Worm (Caenorhabditis elegans) whole organism, L2 larva: ENCODE results near the gene Y1A5A.1.
A peak's percentile ranks its signal among the peaks of the same experiment; 100 is the strongest.

Experiments used
- lsy-2 ChIP-seq, 2 experiments: fragments of 150-350 bp in 1 of 2; sonication (generic microtip) in 1 of 2; optimal IDR thresholded peaks; 2 replicates each; lab custom pipeline; 2014 to 2017; ENCODE audit warnings: missing biosample characterization in 2 of 2, missing genetic modification characterization in 2 of 2
- zag-1 ChIP-seq: fragments of 150-350 bp; optimal IDR thresholded peaks from 2 replicates; lab custom pipeline; 2014; ENCODE audit warnings: missing biosample characterization, missing genetic modification characterization

DNA sequence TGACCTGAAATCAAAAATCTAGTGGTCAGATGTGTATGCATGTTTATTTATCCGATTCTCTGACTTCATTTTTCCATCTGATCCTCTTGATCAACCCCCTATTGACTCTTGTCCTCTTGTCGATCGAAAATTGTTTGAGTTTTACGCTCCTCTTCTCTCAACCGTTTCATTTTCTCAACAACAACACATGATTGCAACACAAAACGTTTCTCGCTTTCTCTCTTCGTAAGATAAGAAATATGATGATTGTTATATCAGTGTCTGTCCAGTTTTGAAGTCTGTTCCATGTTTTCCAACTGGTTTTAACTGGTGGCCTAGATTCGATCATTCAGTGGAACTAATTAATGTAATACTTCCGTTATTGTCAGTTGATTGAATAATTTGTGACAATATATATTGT lies 34.4 kb downstream of the Y1A5A.1 start:
- TF ChIP-seq lsy-2 (tag; optimal IDR thresholded peaks at IDR 0.05; lab: Kevin White, UChicago) (peak in 1 of 2 experiments; percentile 37), zag-1 (no peak)
